Fruit fly (Drosophila melanogaster) whole organism, prepupa: ENCODE data around the gene CG12009.

Experiments used
- Blimp-1 ChIP-seq: fragments of 200-800 bp; sonication (Bioruptor generic); optimal IDR thresholded peaks from 3 replicates; lab custom pipeline; 2017; ENCODE audit warnings: missing biosample characterization, missing genetic modification characterization, mild to moderate bottlenecking, moderate library complexity, missing genetic modification reagents
- CG10631 ChIP-seq: fragments of 200-800 bp; sonication (Bioruptor generic); optimal IDR thresholded peaks from 2 replicates; lab custom pipeline; 2016; ENCODE audit warnings: missing biosample characterization, missing genetic modification characterization
- CG10669 ChIP-seq: fragments of 200-800 bp; sonication (Bioruptor generic); optimal IDR thresholded peaks from 3 replicates; lab custom pipeline; 2018; ENCODE audit warnings: missing biosample characterization, mild to moderate bottlenecking, missing genetic modification characterization, moderate library complexity
- CG11762 ChIP-seq: fragments of 200-800 bp; sonication (Bioruptor generic); optimal IDR thresholded peaks from 3 replicates; lab custom pipeline; 2016; ENCODE audit warnings: missing biosample characterization, missing genetic modification characterization; ENCODE audit not compliant: insufficient read depth
- CG15336 ChIP-seq: fragments of 200-800 bp; sonication (Bioruptor generic); IDR thresholded peaks from 2 replicates; pipeline ENCODE4 v1.3.6; 2022; ENCODE audit warnings: missing biosample characterization, missing genetic modification characterization
- CG1621 ChIP-seq: fragments of 200-800 bp; sonication (Bioruptor generic); optimal IDR thresholded peaks from 3 replicates; lab custom pipeline; 2018; ENCODE audit warnings: missing biosample characterization, mild to moderate bottlenecking, missing genetic modification characterization
- CG16779 ChIP-seq: fragments of 200-800 bp; sonication (Bioruptor generic); optimal IDR thresholded peaks from 3 replicates; lab custom pipeline; 2017; ENCODE audit warnings: missing biosample characterization, mild to moderate bottlenecking, missing genetic modification characterization
- CG3032 ChIP-seq: fragments of 200-800 bp; optimal IDR thresholded peaks from 2 replicates; lab custom pipeline; 2019; ENCODE audit warnings: missing biosample characterization, mild to moderate bottlenecking, missing genetic modification characterization, moderate library complexity
- CG31627 ChIP-seq: fragments of 200-800 bp; sonication (Bioruptor generic); optimal IDR thresholded peaks from 3 replicates; lab custom pipeline; 2016; ENCODE audit warnings: missing biosample characterization, missing genetic modification characterization
- CG32006 ChIP-seq: fragments of 200-800 bp; sonication (Bioruptor generic); optimal IDR thresholded peaks from 3 replicates; lab custom pipeline; 2017; ENCODE audit warnings: missing biosample characterization, mild to moderate bottlenecking, missing genetic modification characterization
- CG34406 ChIP-seq: fragments of 200-800 bp; sonication (Bioruptor generic); optimal IDR thresholded peaks from 3 replicates; lab custom pipeline; 2016; ENCODE audit warnings: missing biosample characterization, missing genetic modification characterization
- CG3919 ChIP-seq: fragments of 200-800 bp; sonication (Bioruptor generic); optimal IDR thresholded peaks from 3 replicates; lab custom pipeline; 2016; ENCODE audit warnings: missing biosample characterization, missing genetic modification characterization
- CG4318 ChIP-seq: fragments of 200-800 bp; sonication (Bioruptor generic); optimal IDR thresholded peaks from 3 replicates; lab custom pipeline; 2017; ENCODE audit warnings: missing biosample characterization, mild to moderate bottlenecking, missing genetic modification characterization
- CG6163 ChIP-seq: fragments of 200-800 bp; sonication (Bioruptor generic); IDR thresholded peaks from 3 replicates; pipeline ENCODE4 v1.3.6; 2022; ENCODE audit warnings: missing biosample characterization, missing genetic modification characterization
- CG6276 ChIP-seq: fragments of 200-800 bp; sonication (Bioruptor generic); optimal IDR thresholded peaks from 2 replicates; lab custom pipeline; 2017; ENCODE audit warnings: missing biosample characterization, mild to moderate bottlenecking, missing genetic modification characterization
- CG6792 ChIP-seq: fragments of 200-800 bp; sonication (Bioruptor generic); optimal IDR thresholded peaks from 3 replicates; lab custom pipeline; 2016; ENCODE audit warnings: missing biosample characterization, missing genetic modification characterization
- CG6808 ChIP-seq: fragments of 200-800 bp; sonication (Bioruptor generic); optimal IDR thresholded peaks from 3 replicates; lab custom pipeline; 2017; ENCODE audit warnings: missing biosample characterization, missing genetic modification characterization, mild to moderate bottlenecking, moderate library complexity, missing genetic modification reagents
- CG6854 ChIP-seq: fragments of 200-800 bp; sonication (Bioruptor generic); optimal IDR thresholded peaks from 2 replicates; lab custom pipeline; 2017; ENCODE audit warnings: missing biosample characterization, mild to moderate bottlenecking, missing genetic modification characterization
- CG7368 ChIP-seq: fragments of 200-800 bp; sonication (Bioruptor generic); optimal IDR thresholded peaks from 3 replicates; lab custom pipeline; 2016; ENCODE audit warnings: missing biosample characterization, missing genetic modification characterization
- CG8119 ChIP-seq: fragments of 200-800 bp; sonication (Bioruptor generic); IDR thresholded peaks from 3 replicates; pipeline ENCODE4 v1.3.6; 2022; ENCODE audit warnings: missing biosample characterization, missing genetic modification characterization
- CG8319 ChIP-seq: fragments of 200-800 bp; sonication (Bioruptor generic); optimal IDR thresholded peaks from 3 replicates; lab custom pipeline; 2016; ENCODE audit warnings: missing biosample characterization, missing genetic modification characterization
- CG8632 ChIP-seq: fragments of 200-800 bp; sonication (Bioruptor generic); optimal IDR thresholded peaks from 3 replicates; lab custom pipeline; 2016; ENCODE audit warnings: missing biosample characterization, missing genetic modification characterization
- CG9139 ChIP-seq: fragments of 200-800 bp; sonication (Bioruptor generic); optimal IDR thresholded peaks from 3 replicates; lab custom pipeline; 2017; ENCODE audit warnings: missing biosample characterization, mild to moderate bottlenecking, missing genetic modification characterization
- Eip78C ChIP-seq: fragments of 200-800 bp; sonication (Bioruptor generic); peaks from one replicate; lab custom pipeline; 2016; ENCODE audit warnings: missing biosample characterization, missing genetic modification characterization
- Eip93F ChIP-seq: fragments of 200-800 bp; sonication (Bioruptor generic); optimal IDR thresholded peaks from 2 replicates; lab custom pipeline; 2016; ENCODE audit warnings: missing biosample characterization, mild to moderate bottlenecking, missing genetic modification characterization
- Ets96B ChIP-seq: fragments of 200-800 bp; optimal IDR thresholded peaks from 2 replicates; lab custom pipeline; 2019; ENCODE audit warnings: missing biosample characterization, mild to moderate bottlenecking, missing genetic modification characterization, moderate library complexity
- Gug ChIP-seq: fragments of 200-800 bp; sonication (Bioruptor generic); IDR thresholded peaks from 2 replicates; pipeline ENCODE4 v1.3.6; 2022; ENCODE audit warnings: missing biosample characterization, missing genetic modification characterization
- Hr4 ChIP-seq: fragments of 200-800 bp; sonication (Bioruptor generic); optimal IDR thresholded peaks from 3 replicates; lab custom pipeline; 2016; ENCODE audit warnings: missing biosample characterization, missing genetic modification characterization
- Lpt ChIP-seq: fragments of 200-800 bp; sonication (Bioruptor generic); optimal IDR thresholded peaks from 3 replicates; lab custom pipeline; 2016; ENCODE audit warnings: missing biosample characterization, missing genetic modification characterization
- OdsH ChIP-seq: fragments of 200-800 bp; sonication (Bioruptor generic); optimal IDR thresholded peaks from 3 replicates; lab custom pipeline; 2016; ENCODE audit warnings: missing biosample characterization, missing genetic modification characterization
- Sox102F ChIP-seq: fragments of 200-800 bp; sonication (Bioruptor generic); optimal IDR thresholded peaks from 2 replicates; lab custom pipeline; 2016; ENCODE audit warnings: missing biosample characterization, mild to moderate bottlenecking, missing genetic modification characterization
- Sox14 ChIP-seq: fragments of 200-800 bp; sonication (Bioruptor generic); optimal IDR thresholded peaks from 3 replicates; lab custom pipeline; 2016; ENCODE audit warnings: missing biosample characterization, missing genetic modification characterization
- achi ChIP-seq: fragments of 200-800 bp; sonication (Bioruptor generic); optimal IDR thresholded peaks from 3 replicates; lab custom pipeline; 2016; ENCODE audit warnings: missing biosample characterization, missing genetic modification characterization
- acj6 ChIP-seq: fragments of 200-800 bp; sonication (Bioruptor generic); optimal IDR thresholded peaks from 3 replicates; lab custom pipeline; 2016; ENCODE audit warnings: missing biosample characterization, missing genetic modification characterization
- cyc ChIP-seq: fragments of 200-800 bp; sonication (Bioruptor generic); optimal IDR thresholded peaks from 3 replicates; lab custom pipeline; 2016; ENCODE audit warnings: missing biosample characterization, missing genetic modification characterization
- dac ChIP-seq: fragments of 200-800 bp; sonication (Bioruptor generic); optimal IDR thresholded peaks from 2 replicates; lab custom pipeline; 2017; ENCODE audit warnings: missing biosample characterization, mild to moderate bottlenecking, missing genetic modification characterization
- eg ChIP-seq: fragments of 200-800 bp; sonication (Bioruptor generic); IDR thresholded peaks from 3 replicates; pipeline ENCODE4 v1.3.6; 2022; ENCODE audit warnings: missing biosample characterization, missing genetic modification characterization
- lz ChIP-seq: fragments of 200-800 bp; sonication (Bioruptor generic); optimal IDR thresholded peaks from 3 replicates; lab custom pipeline; 2016; ENCODE audit warnings: missing biosample characterization, missing genetic modification characterization
- net ChIP-seq: fragments of 200-800 bp; sonication (Bioruptor generic); optimal IDR thresholded peaks from 3 replicates; lab custom pipeline; 2016; ENCODE audit warnings: missing biosample characterization, missing genetic modification characterization
- pdm3 ChIP-seq: fragments of 200-800 bp; sonication (Bioruptor generic); optimal IDR thresholded peaks from 3 replicates; lab custom pipeline; 2016; ENCODE audit warnings: missing biosample characterization, missing genetic modification characterization
- salr ChIP-seq, 2 experiments: fragments of 200-800 bp; sonication (Bioruptor generic); optimal IDR thresholded peaks; 3 replicates each; lab custom pipeline; 2016 to 2018; ENCODE audit warnings: missing biosample characterization in 2 of 2, missing genetic modification characterization in 2 of 2, mild to moderate bottlenecking in 1 of 2
- spab ChIP-seq: fragments of 200-800 bp; sonication (Bioruptor generic); optimal IDR thresholded peaks from 2 replicates; lab custom pipeline; 2017; ENCODE audit warnings: missing biosample characterization, mild to moderate bottlenecking, missing genetic modification characterization, missing genetic modification reagents
- svp ChIP-seq: fragments of 200-800 bp; sonication (Bioruptor generic); peaks from one replicate; lab custom pipeline; 2016; ENCODE audit warnings: missing biosample characterization, missing genetic modification characterization
- topi ChIP-seq: fragments of 200-800 bp; sonication (Bioruptor generic); optimal IDR thresholded peaks from 3 replicates; lab custom pipeline; 2016; ENCODE audit warnings: missing biosample characterization, missing genetic modification characterization
- vri ChIP-seq: fragments of 200-800 bp; sonication (Bioruptor generic); optimal IDR thresholded peaks from 3 replicates; lab custom pipeline; 2016; ENCODE audit warnings: missing biosample characterization, mild to moderate bottlenecking, missing genetic modification characterization

Gene CG12009

dm6 chr3L:3338882-3339590 is 47.8 kb downstream of the CG12009 start:
- TF ChIP-seq CG6792 (GFP tag; lab: Kevin White, UChicago) (no peak), CG10631 (GFP tag; lab: Kevin White, UChicago) (peak; percentile 8), eg (peak; percentile 75), dac (GFP tag; lab: Kevin White, UChicago) (peak; percentile 59), CG1621 (no peak), Eip78C (peak; percentile 58), CG8632 (GFP tag; lab: Kevin White, UChicago) (no peak), net (GFP tag; lab: Kevin White, UChicago) (peak; percentile 12), Eip93F (GFP tag; lab: Kevin White, UChicago) (no peak), CG31627 (GFP tag; lab: Kevin White, UChicago) (no peak), CG8119 (GFP tag; lab: Robert Waterston, UW) (peak; percentile 89), CG34406 (no peak), spab (GFP tag; lab: Kevin White, UChicago) (peak; percentile 70), svp (GFP tag; lab: Kevin White, UChicago) (no peak), CG7368 (peak; percentile 8), achi (GFP tag; lab: Kevin White, UChicago) (peak; percentile 40), lz (GFP tag; lab: Kevin White, UChicago) (no peak), CG11762 (GFP tag; lab: Kevin White, UChicago) (peak; percentile 37), CG32006 (GFP tag; lab: Kevin White, UChicago) (peak; percentile 85), salr (GFP tag; optimal IDR thresholded peaks at IDR 0.05; lab: Kevin White, UChicago) (peak in 1 of 2 experiments; percentile 51), CG6808 (GFP tag; lab: Kevin White, UChicago) (peak; percentile 70), CG6276 (peak; percentile 78), CG3032 (tag; lab: Kevin White, UChicago) (peak; percentile 77), Ets96B (peak; percentile 79), CG10669 (GFP tag; lab: Kevin White, UChicago) (peak; percentile 75), CG4318 (GFP tag; lab: Kevin White, UChicago) (peak; percentile 65), topi (GFP tag; lab: Kevin White, UChicago) (peak; percentile 18), vri (GFP tag; lab: Kevin White, UChicago) (no peak), Sox14 (GFP tag; lab: Kevin White, UChicago) (peak; percentile 44), CG15336 (peak; percentile 77), cyc (GFP tag; lab: Kevin White, UChicago) (no peak), acj6 (no peak), Sox102F (GFP tag; lab: Kevin White, UChicago) (no peak), Blimp-1 (GFP tag; lab: Kevin White, UChicago) (no peak), CG6854 (no peak), CG3919 (peak; percentile 55), CG9139 (GFP tag; lab: Kevin White, UChicago) (peak; percentile 44), Lpt (peak; percentile 1), CG6163 (GFP tag; lab: Robert Waterston, UW) (peak; percentile 41; the same call in 2 of the 3 replicates), OdsH (GFP tag; lab: Kevin White, UChicago) (peak; percentile 48), Hr4 (peak; percentile 76), CG8319 (GFP tag; lab: Kevin White, UChicago) (no peak), pdm3 (peak; percentile 23), CG16779 (peak; percentile 30), Gug (GFP tag; lab: Robert Waterston, UW) (no peak; the same call in 1 of the 2 replicates)
